Fruit fly (Drosophila melanogaster) whole organism, wandering third instar larva: ENCODE results near the gene CG31861.

Source experiments
- Abd-B ChIP-seq: fragments of >200 bp; optimal IDR thresholded peaks from 2 replicates; lab custom pipeline; 2017; ENCODE audit warnings: missing biosample characterization, missing genetic modification characterization
- CG32264 ChIP-seq: fragments of 200-800 bp; sonication (Bioruptor generic); optimal IDR thresholded peaks from 2 replicates; lab custom pipeline; 2016; ENCODE audit warnings: missing biosample characterization, missing genetic modification characterization
- CG9705 ChIP-seq: fragments of 200-800 bp; sonication (Bioruptor generic); optimal IDR thresholded peaks from 2 replicates; lab custom pipeline; 2018; ENCODE audit warnings: missing biosample characterization, mild to moderate bottlenecking, missing genetic modification characterization
- Dif ChIP-seq: fragments of 200-275, 200-300 bp; sonication (Bioruptor generic); optimal IDR thresholded peaks from 2 replicates; lab custom pipeline; 2018; ENCODE audit warnings: missing biosample characterization, missing genetic modification characterization; ENCODE audit not compliant: partially characterized antibody
- HLH106 ChIP-seq: fragments of 200-800 bp; optimal IDR thresholded peaks from 3 replicates; lab custom pipeline; 2019; ENCODE audit warnings: missing biosample characterization, mild to moderate bottlenecking, missing genetic modification characterization, moderate library complexity
- Hnf4 ChIP-seq: fragments of 200-800 bp; sonication (Bioruptor generic); optimal IDR thresholded peaks from 2 replicates; lab custom pipeline; 2016; ENCODE audit warnings: missing biosample characterization, mild to moderate bottlenecking, missing genetic modification characterization
- Hr83 ChIP-seq: fragments of 200-300 bp; sonication (Bioruptor generic); optimal IDR thresholded peaks from 2 replicates; lab custom pipeline; 2016; ENCODE audit warnings: missing biosample characterization, mild to moderate bottlenecking, missing genetic modification characterization, moderate library complexity; ENCODE audit not compliant: poor library complexity, severe bottlenecking
- Jra ChIP-seq: sonication (Bioruptor generic); optimal IDR thresholded peaks from 2 replicates; lab custom pipeline; 2016; ENCODE audit warnings: missing biosample characterization, missing genetic modification characterization
- Mio ChIP-seq: sonication (Bioruptor generic); optimal IDR thresholded peaks from 2 replicates; lab custom pipeline; 2016; ENCODE audit warnings: missing biosample characterization, missing genetic modification characterization
- OdsH ChIP-seq: fragments of 200-800 bp; sonication (Bioruptor generic); optimal IDR thresholded peaks from 2 replicates; lab custom pipeline; 2016; ENCODE audit warnings: missing biosample characterization, mild to moderate bottlenecking, missing genetic modification characterization
- Sp1 ChIP-seq: fragments of 200-800 bp; sonication (Bioruptor generic); optimal IDR thresholded peaks from 3 replicates; lab custom pipeline; 2019; ENCODE audit warnings: missing biosample characterization, mild to moderate bottlenecking, missing genetic modification characterization, moderate library complexity
- Vsx2 ChIP-seq: fragments of 200-300, 225-300 bp; sonication (Bioruptor generic); optimal IDR thresholded peaks from 2 replicates; lab custom pipeline; 2018; ENCODE audit warnings: missing biosample characterization, missing genetic modification characterization; ENCODE audit not compliant: partially characterized antibody
- br ChIP-seq: fragments of 200-800 bp; sonication (Bioruptor generic); optimal IDR thresholded peaks from 2 replicates; lab custom pipeline; 2016; ENCODE audit warnings: missing biosample characterization, missing genetic modification characterization
- brk ChIP-seq: fragments of 200-800 bp; sonication (Bioruptor generic); optimal IDR thresholded peaks from 2 replicates; lab custom pipeline; 2016; ENCODE audit warnings: missing biosample characterization, mild to moderate bottlenecking, missing genetic modification characterization
- dl ChIP-seq, 2 experiments: fragments of 175-275, 200-275 bp in 1 of 2; fragments of 200-275 bp in 1 of 2; sonication (Bioruptor generic); optimal IDR thresholded peaks; lab custom pipeline; 2018; ENCODE audit warnings: mild to moderate bottlenecking in 2 of 2, missing biosample characterization in 2 of 2, missing genetic modification characterization in 2 of 2, moderate library complexity in 2 of 2; ENCODE audit not compliant: partially characterized antibody in 2 of 2, insufficient read depth in 1 of 2
- dmrt93B ChIP-seq: fragments of 200-800 bp; sonication (Bioruptor generic); optimal IDR thresholded peaks from 2 replicates; lab custom pipeline; 2018; ENCODE audit warnings: missing biosample characterization, mild to moderate bottlenecking, missing genetic modification characterization
- dsf ChIP-seq: sonication (Bioruptor generic); optimal IDR thresholded peaks from 2 replicates; lab custom pipeline; 2016; ENCODE audit warnings: missing biosample characterization, missing genetic modification characterization, borderline replicate concordance
- ey ChIP-seq: fragments of 200-800 bp; sonication (Bioruptor generic); optimal IDR thresholded peaks from 2 replicates; lab custom pipeline; 2016; ENCODE audit warnings: missing biosample characterization, missing genetic modification characterization
- foxo ChIP-seq, 2 experiments: fragments of 200-800 bp; sonication (Bioruptor generic); optimal IDR thresholded peaks; 2 replicates in 1 of 2; 3 replicates in 1 of 2; lab custom pipeline; 2016 to 2017; ENCODE audit warnings: missing biosample characterization in 2 of 2, missing genetic modification characterization in 2 of 2
- fru ChIP-seq: fragments of 200-800 bp; sonication (Bioruptor generic); optimal IDR thresholded peaks from 3 replicates; lab custom pipeline; 2016; ENCODE audit warnings: missing biosample characterization, mild to moderate bottlenecking, missing genetic modification characterization
- h ChIP-seq: fragments of 200-800 bp; sonication (Bioruptor generic); optimal IDR thresholded peaks from 3 replicates; lab custom pipeline; 2016; ENCODE audit warnings: missing biosample characterization, mild to moderate bottlenecking, missing genetic modification characterization
- jim ChIP-seq: fragments of 175-275, 200-325 bp; sonication (Bioruptor generic); optimal IDR thresholded peaks from 2 replicates; lab custom pipeline; 2016; ENCODE audit warnings: missing biosample characterization, mild to moderate bottlenecking, missing genetic modification characterization
- lola ChIP-seq: fragments of >200 bp; optimal IDR thresholded peaks from 2 replicates; lab custom pipeline; 2017; ENCODE audit warnings: missing biosample characterization, missing genetic modification characterization
- pan ChIP-seq: fragments of >200 bp; optimal IDR thresholded peaks from 2 replicates; lab custom pipeline; 2017
- psq ChIP-seq: fragments of 200-800 bp; sonication (Bioruptor generic); optimal IDR thresholded peaks from 3 replicates; lab custom pipeline; 2017; ENCODE audit warnings: missing biosample characterization, mild to moderate bottlenecking, missing genetic modification characterization, moderate library complexity
- rgr ChIP-seq: fragments of 200-800 bp; sonication (Bioruptor generic); optimal IDR thresholded peaks from 3 replicates; lab custom pipeline; 2016; ENCODE audit warnings: missing biosample characterization, mild to moderate bottlenecking, missing genetic modification characterization
- sage ChIP-seq: fragments of 200-800 bp; sonication (Bioruptor generic); optimal IDR thresholded peaks from 2 replicates; lab custom pipeline; 2016; ENCODE audit warnings: missing biosample characterization, mild to moderate bottlenecking, missing genetic modification characterization
- sv ChIP-seq: fragments of 200-800 bp; sonication (Bioruptor generic); optimal IDR thresholded peaks from 3 replicates; lab custom pipeline; 2016; ENCODE audit warnings: missing biosample characterization, missing genetic modification characterization
- tai ChIP-seq: sonication (Bioruptor generic); optimal IDR thresholded peaks from 2 replicates; lab custom pipeline; 2016; ENCODE audit warnings: missing biosample characterization, missing genetic modification characterization
- usp ChIP-seq: fragments of >200 bp; optimal IDR thresholded peaks from 2 replicates; lab custom pipeline; 2017; ENCODE audit warnings: missing biosample characterization, missing genetic modification characterization
- woc ChIP-seq: sonication (Bioruptor generic); optimal IDR thresholded peaks from 2 replicates; lab custom pipeline; 2016; ENCODE audit warnings: missing biosample characterization, mild to moderate bottlenecking, missing genetic modification characterization

Gene CG31861

DNA sequence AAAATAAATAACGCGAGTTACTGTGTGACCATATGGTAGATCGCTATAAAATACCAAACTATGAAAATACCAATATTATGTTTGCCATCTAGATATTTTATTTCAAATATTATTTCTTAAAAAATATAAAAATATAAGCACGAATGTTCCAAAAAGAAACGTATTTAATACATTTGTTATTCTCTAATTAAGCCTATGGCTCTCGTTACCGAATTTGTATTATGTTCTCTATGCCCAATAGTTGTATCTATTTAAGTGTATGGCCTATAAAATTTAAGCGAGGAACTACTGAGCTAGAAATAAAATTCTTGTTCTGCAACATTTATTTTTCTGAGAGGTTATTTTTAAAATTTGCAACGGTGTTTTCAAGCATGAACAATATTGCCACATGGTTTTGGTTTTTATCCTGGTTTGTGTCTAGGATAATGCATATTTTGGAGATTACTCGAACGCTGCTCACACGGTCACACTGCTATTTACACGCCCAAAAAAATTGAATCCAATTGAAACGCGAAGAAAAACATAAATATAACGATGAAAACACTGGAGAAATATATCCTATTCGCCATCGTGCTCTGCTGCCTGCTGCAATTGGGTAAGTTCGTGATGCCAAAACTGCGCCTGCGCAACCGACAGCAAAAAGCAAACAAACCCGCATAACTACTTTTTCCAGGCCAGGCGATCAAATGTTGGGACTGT lies 11.1 kb downstream of the CG31861 start, which contains the start of the genes CG6583 and crok:
Gene CG6583, minus strand, starts transcription at position 51 of the 699 bp plus-strand sequence.
Gene crok, plus strand, starts transcription at position 446 of the 699 bp plus-strand sequence.
- TF ChIP-seq foxo (GFP tag; optimal IDR thresholded peaks at IDR 0.05; lab: Kevin White, UChicago) (no peak), Mio (GFP tag; lab: Kevin White, UChicago) (no peak), dsf (GFP tag; lab: Kevin White, UChicago) (no peak), tai (GFP tag; lab: Kevin White, UChicago) (no peak), br (GFP tag; lab: Kevin White, UChicago) (no peak), rgr (GFP tag; lab: Kevin White, UChicago) (no peak), dmrt93B (GFP tag; lab: Kevin White, UChicago) (no peak), ey (no peak), sage (GFP tag; lab: Kevin White, UChicago) (no peak), brk (GFP tag; lab: Kevin White, UChicago) (no peak), Dif (GFP tag; lab: Kevin White, UChicago) (no peak), Vsx2 (GFP tag; lab: Kevin White, UChicago) (no peak), CG9705 (GFP tag; lab: Kevin White, UChicago) (no peak), CG32264 (GFP tag; lab: Kevin White, UChicago) (no peak), Jra (GFP tag; lab: Kevin White, UChicago) (no peak)

DNA sequence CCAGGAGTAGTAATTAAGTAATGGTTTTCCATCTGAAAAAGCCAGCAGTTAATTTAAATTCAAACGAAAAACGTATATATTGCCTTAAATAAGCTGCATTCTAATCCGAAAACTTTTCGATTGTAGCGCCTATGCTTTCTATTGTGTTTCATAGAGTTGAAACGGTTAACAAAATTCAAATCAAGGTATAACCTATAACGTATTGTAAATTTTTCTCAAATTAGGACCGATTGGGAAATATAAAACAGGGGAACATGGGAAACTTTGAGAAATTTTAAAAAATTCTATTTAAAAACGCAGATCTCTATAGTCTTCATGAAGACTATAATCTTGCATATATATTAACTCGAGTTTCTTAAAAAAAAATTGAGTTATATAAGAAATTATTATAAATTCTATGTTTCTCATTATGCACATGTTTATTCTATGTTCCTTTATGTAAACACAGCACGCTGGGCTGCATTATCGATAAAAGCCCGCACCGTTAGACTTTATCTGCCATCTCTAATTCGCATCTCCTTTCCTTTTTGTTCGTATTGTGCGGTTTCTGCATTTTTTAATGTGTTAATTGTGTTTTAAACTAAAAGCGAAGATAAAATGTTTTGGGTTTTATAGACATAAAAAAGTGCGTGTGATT lies 13.0 kb downstream of the CG31861 start, which contains the start of gene bru1:
Gene bru1, plus strand, starts transcription at position 512 of the 637 bp plus-strand sequence.
- no peak for TF ChIP-seq Dif (GFP tag; lab: Kevin White, UChicago)

DNA sequence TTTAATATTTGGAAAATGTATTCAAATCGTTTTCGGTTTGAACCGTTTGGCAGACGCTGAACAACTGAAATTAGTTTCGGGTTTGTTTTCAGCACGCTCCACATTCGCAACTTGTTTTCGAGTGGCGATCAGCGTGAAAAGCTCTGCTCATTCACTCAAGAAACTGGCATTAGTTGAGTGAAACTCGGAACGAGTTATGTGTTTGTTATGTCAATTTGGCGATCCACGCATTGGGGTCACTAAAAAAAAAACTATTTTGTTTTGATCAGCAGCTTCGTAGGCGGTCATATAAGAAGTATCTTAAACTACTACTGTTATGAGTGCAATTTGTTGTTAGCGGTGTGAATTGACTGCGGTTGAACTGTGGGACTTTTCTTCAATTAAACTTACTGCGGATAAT lies 16.1 kb downstream of the CG31861 start, which contains the start of gene atilla:
Gene atilla, minus strand, starts transcription at position 266 of the 400 bp plus-strand sequence.
- TF ChIP-seq fru (GFP tag; lab: Kevin White, UChicago) (no peak), br (GFP tag; lab: Kevin White, UChicago) (no peak), woc (GFP tag; lab: Kevin White, UChicago) (no peak), foxo (GFP tag; optimal IDR thresholded peaks at IDR 0.05; lab: Kevin White, UChicago) (no peak), h (GFP tag; lab: Kevin White, UChicago) (no peak), Sp1 (no peak), ey (no peak), sv (no peak), dl (GFP tag; optimal IDR thresholded peaks at IDR 0.05; lab: Kevin White, UChicago; ENCODE audit: insufficient read depth in 1 of 2, partially characterized antibody in 2 of 2) (no peak), pan (lab: Kevin White, UChicago) (no peak), usp (GFP tag; lab: Kevin White, UChicago) (no peak), dsf (GFP tag; lab: Kevin White, UChicago) (no peak), Hnf4 (no peak), lola (GFP tag; lab: Kevin White, UChicago) (no peak), Jra (GFP tag; lab: Kevin White, UChicago) (no peak), tai (GFP tag; lab: Kevin White, UChicago) (no peak)

DNA sequence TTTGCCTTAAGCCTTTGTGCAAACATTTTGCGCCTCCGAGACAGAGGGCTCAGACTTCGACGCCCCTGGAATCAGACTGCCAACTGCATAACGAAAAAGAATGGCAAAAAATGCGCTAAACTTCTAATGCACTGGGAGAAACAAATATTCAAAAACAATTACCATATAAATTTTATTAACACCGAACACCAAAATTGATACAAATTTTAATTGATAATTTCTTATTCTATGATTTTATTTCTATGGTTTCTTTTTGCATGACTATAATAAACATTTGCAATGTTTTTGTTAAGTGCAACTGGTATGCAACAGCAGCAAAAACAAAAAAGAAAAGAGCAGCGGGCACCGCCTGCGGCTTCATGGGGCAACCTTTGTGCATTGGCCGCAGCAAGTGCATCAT lies 31.4 kb downstream of the CG31861 start:
- TF ChIP-seq jim (GFP tag; lab: Kevin White, UChicago) = no peak
- TF ChIP-seq Hr83 (GFP tag; lab: Kevin White, UChicago) = no peak
- peak; percentile 50 for TF ChIP-seq HLH106 (tag; lab: Kevin White, UChicago)
- TF ChIP-seq foxo (GFP tag; optimal IDR thresholded peaks at IDR 0.05; lab: Kevin White, UChicago) = peak in 1 of 2 experiments; percentile 35
- TF ChIP-seq Vsx2 (GFP tag; lab: Kevin White, UChicago) = no peak
- TF ChIP-seq psq = peak; percentile 9
- TF ChIP-seq ey = peak; percentile 39
- TF ChIP-seq h (GFP tag; lab: Kevin White, UChicago) = peak; percentile 34
- TF ChIP-seq Abd-B = no peak
- TF ChIP-seq br (GFP tag; lab: Kevin White, UChicago) = peak; percentile 38
- peak; percentile 50 for TF ChIP-seq Sp1
- peak; percentile 3 for TF ChIP-seq OdsH (GFP tag; lab: Kevin White, UChicago)
- peak; percentile 37 for TF ChIP-seq fru (GFP tag; lab: Kevin White, UChicago)
